Worm (Caenorhabditis elegans) whole organism, young adult: ENCODE results near the gene F47B7.5.

Experiments
- F22D6.2 ChIP-seq: sonication (generic microtip); optimal IDR thresholded peaks from 2 replicates; lab custom pipeline; 2016; ENCODE audit warnings: mild to moderate bottlenecking, missing genetic modification characterization, missing compliant biosample characterization
- F37B4.10 ChIP-seq: fragments of 200-800 bp; sonication (Bioruptor generic); IDR thresholded peaks from 2 replicates; pipeline ENCODE4 v1.3.6; 2022; ENCODE audit warnings: missing genetic modification characterization, missing compliant biosample characterization
- Y53G8AR.9 ChIP-seq: fragments of 200-800 bp; sonication (Bioruptor generic); conservative IDR thresholded peaks from 2 replicates; pipeline ENCODE4 v1.3.6; 2022; ENCODE audit warnings: missing genetic modification reagents, missing genetic modification characterization, missing compliant biosample characterization
- aptf-2 ChIP-seq: fragments of 200-800 bp; sonication (Bioruptor generic); conservative IDR thresholded peaks from 2 replicates; pipeline ENCODE4 v1.3.6; 2022; ENCODE audit warnings: missing genetic modification reagents, missing genetic modification characterization, missing compliant biosample characterization
- attf-3 ChIP-seq: fragments of 200-800 bp; sonication (Bioruptor generic); conservative IDR thresholded peaks from 2 replicates; pipeline ENCODE4 v1.3.6; 2022; ENCODE audit warnings: missing genetic modification reagents, missing genetic modification characterization, missing compliant biosample characterization
- ccch-3 ChIP-seq: fragments of 200-800 bp; sonication (Bioruptor generic); optimal IDR thresholded peaks from 2 replicates; lab custom pipeline; 2018; ENCODE audit warnings: mild to moderate bottlenecking, missing genetic modification characterization, missing compliant biosample characterization
- cebp-1 ChIP-seq, 2 experiments: fragments of 200-800 bp in 1 of 2; sonication (Bioruptor generic) in 1 of 2; sonication (generic microtip) in 1 of 2; IDR thresholded peaks in 1 of 2; optimal IDR thresholded peaks in 1 of 2; 2 replicates each; pipeline versions ENCODE4 v1.3.6 to Lab custom; 2017 to 2022; ENCODE audit warnings: missing compliant biosample characterization in 2 of 2, missing genetic modification characterization in 2 of 2, mild to moderate bottlenecking in 1 of 2, missing genetic modification reagents in 1 of 2, moderate library complexity in 1 of 2
- cebp-2 ChIP-seq: fragments of 200-800 bp; sonication (Bioruptor generic); IDR thresholded peaks from 2 replicates; pipeline ENCODE4 v1.3.6; 2022; ENCODE audit warnings: missing genetic modification characterization, missing compliant biosample characterization
- ceh-58 ChIP-seq: fragments of 200-800 bp; sonication (Bioruptor generic); IDR thresholded peaks from 2 replicates; pipeline ENCODE4 v1.3.6; 2022; ENCODE audit warnings: missing genetic modification characterization, missing compliant biosample characterization
- ceh-91 ChIP-seq: fragments of 200-800 bp; sonication (Bioruptor generic); IDR thresholded peaks from 2 replicates; pipeline ENCODE4 v1.3.6; 2022; ENCODE audit warnings: missing genetic modification reagents, missing genetic modification characterization, missing compliant biosample characterization
- egrh-3 ChIP-seq: fragments of 200-800 bp; sonication (Bioruptor generic); IDR thresholded peaks from 2 replicates; pipeline ENCODE4 v1.3.6; 2022; ENCODE audit warnings: missing genetic modification reagents, missing genetic modification characterization, missing compliant biosample characterization
- ekl-4 ChIP-seq: fragments of 200-800 bp; sonication (Bioruptor generic); IDR thresholded peaks from 2 replicates; pipeline ENCODE4 v1.3.6; 2022; ENCODE audit warnings: missing genetic modification reagents, missing genetic modification characterization, missing compliant biosample characterization
- him-1 ChIP-seq: sonication (generic microtip); optimal IDR thresholded peaks from 2 replicates; lab custom pipeline; 2016; ENCODE audit warnings: missing genotype, missing genetic modification reagents, missing genetic modification characterization, missing compliant biosample characterization
- let-607 ChIP-seq, 2 experiments: fragments of 200-800 bp in 1 of 2; sonication (Bioruptor generic) in 1 of 2; sonication (generic microtip) in 1 of 2; optimal IDR thresholded peaks; 2 replicates each; lab custom pipeline; 2016 to 2018; ENCODE audit warnings: mild to moderate bottlenecking in 2 of 2, missing compliant biosample characterization in 2 of 2, missing genetic modification characterization in 2 of 2, moderate library complexity in 2 of 2, missing genotype in 1 of 2
- lin-26 ChIP-seq: fragments of 200-800 bp; sonication (Bioruptor generic); IDR thresholded peaks from 2 replicates; pipeline ENCODE4 v1.3.6; 2022; ENCODE audit warnings: missing genetic modification reagents, missing genetic modification characterization, missing compliant biosample characterization
- lsl-1 ChIP-seq: fragments of 200-800 bp; sonication (Bioruptor generic); optimal IDR thresholded peaks from 2 replicates; lab custom pipeline; 2018; ENCODE audit warnings: mild to moderate bottlenecking, missing genetic modification characterization, moderate library complexity, missing compliant biosample characterization
- lsy-27 ChIP-seq: sonication (generic microtip); optimal IDR thresholded peaks from 2 replicates; lab custom pipeline; 2017; ENCODE audit warnings: missing genetic modification characterization, mild to moderate bottlenecking, missing compliant biosample characterization, antibody characterized with exemption, missing genotype, borderline replicate concordance; ENCODE audit not compliant: insufficient read depth
- madf-3 ChIP-seq: fragments of 200-800 bp; sonication (Bioruptor generic); IDR thresholded peaks from 2 replicates; pipeline ENCODE4 v1.3.6; 2022; ENCODE audit warnings: missing genetic modification reagents, missing genetic modification characterization, missing compliant biosample characterization
- mcd-1 ChIP-seq: fragments of 200-800 bp; sonication (Bioruptor generic); IDR thresholded peaks from 2 replicates; pipeline ENCODE4 v1.3.6; 2022; ENCODE audit warnings: missing genetic modification reagents, missing genetic modification characterization, missing compliant biosample characterization
- mes-4 ChIP-seq: sonication (generic microtip); optimal IDR thresholded peaks from 2 replicates; lab custom pipeline; 2016; ENCODE audit warnings: missing genotype, missing genetic modification characterization, missing compliant biosample characterization
- nhr-27 ChIP-seq: fragments of 200-800 bp; sonication (Bioruptor generic); optimal IDR thresholded peaks from 2 replicates; lab custom pipeline; 2018; ENCODE audit warnings: mild to moderate bottlenecking, missing genetic modification characterization, moderate library complexity, missing compliant biosample characterization
- rcor-1 ChIP-seq: fragments of 200-800 bp; sonication (Bioruptor generic); IDR thresholded peaks from 2 replicates; pipeline ENCODE4 v1.3.6; 2022; ENCODE audit warnings: missing genetic modification reagents, missing genetic modification characterization, missing compliant biosample characterization
- rpc-1 ChIP-seq, 2 experiments: fragments of 150-350 bp in 1 of 2; sonication (generic microtip) in 1 of 2; optimal IDR thresholded peaks; 2 replicates each; lab custom pipeline; 2014 to 2018; ENCODE audit warnings: missing biosample characterization in 1 of 2, missing genetic modification characterization in 1 of 2, missing genetic modification reagents in 1 of 2, missing genotype in 1 of 2
- tlf-1 ChIP-seq: fragments of 200-800 bp; sonication (Bioruptor generic); optimal IDR thresholded peaks from 2 replicates; lab custom pipeline; 2018; ENCODE audit warnings: mild to moderate bottlenecking, missing genetic modification characterization, missing compliant biosample characterization
- zfh-2 ChIP-seq: fragments of 200-800 bp; sonication (Bioruptor generic); conservative IDR thresholded peaks from 2 replicates; pipeline ENCODE4 v1.3.6; 2022; ENCODE audit warnings: missing genetic modification reagents, missing genetic modification characterization, missing compliant biosample characterization
- ztf-26 ChIP-seq: sonication (generic microtip); optimal IDR thresholded peaks from 2 replicates; lab custom pipeline; 2017; ENCODE audit warnings: missing genetic modification characterization, missing compliant biosample characterization

F47B7.5 gene

DNA sequence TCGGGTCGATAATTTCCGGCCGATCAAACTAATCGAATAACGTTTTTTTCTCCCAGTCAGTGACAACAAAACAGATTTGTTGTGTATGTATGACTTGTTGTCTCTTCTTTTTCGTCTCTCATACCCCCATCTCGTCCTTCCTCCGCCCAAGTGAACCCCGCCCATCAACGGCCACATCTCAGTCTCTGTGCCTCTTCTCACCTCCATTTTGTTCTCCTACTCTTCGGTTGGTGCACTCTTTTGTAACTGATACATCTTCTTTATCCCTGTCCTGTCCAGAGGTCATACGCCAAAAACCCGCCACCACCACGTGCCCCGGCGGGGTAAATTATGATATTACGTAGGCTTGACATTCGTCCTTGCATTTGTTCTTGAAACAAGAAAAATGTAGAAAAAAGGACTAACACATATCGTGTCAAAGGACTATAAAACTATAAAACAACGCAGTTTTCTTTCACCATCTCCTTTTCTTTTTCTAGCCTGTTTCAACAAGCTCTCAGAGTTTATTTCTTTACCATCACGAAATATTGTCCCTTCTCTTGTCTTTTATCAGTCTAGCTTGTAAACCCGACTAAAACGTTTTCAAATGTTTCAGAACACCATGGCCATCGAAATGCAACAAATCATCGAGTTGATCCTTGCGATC lies 18.9 kb upstream of the F47B7.5 start, which contains the start of gene pmpl-1 (continued):
- 0 out of 2 replicates have a peak, but pooled peaks have one; percentile 35 for TF ChIP-seq zfh-2
- no peak for TF ChIP-seq egrh-3 (GFP tag; lab: Robert Waterston, UW)
- TF ChIP-seq F22D6.2 = no peak
- no peak for TF ChIP-seq rpc-1 (optimal IDR thresholded peaks at IDR 0.05; lab: Kevin White, UChicago)
- TF ChIP-seq rpc-1 (tag; optimal IDR thresholded peaks at IDR 0.05; lab: Kevin White, UChicago) = no peak
- TF ChIP-seq let-607 (tag; optimal IDR thresholded peaks at IDR 0.05; lab: Kevin White, UChicago) = no peak

DNA sequence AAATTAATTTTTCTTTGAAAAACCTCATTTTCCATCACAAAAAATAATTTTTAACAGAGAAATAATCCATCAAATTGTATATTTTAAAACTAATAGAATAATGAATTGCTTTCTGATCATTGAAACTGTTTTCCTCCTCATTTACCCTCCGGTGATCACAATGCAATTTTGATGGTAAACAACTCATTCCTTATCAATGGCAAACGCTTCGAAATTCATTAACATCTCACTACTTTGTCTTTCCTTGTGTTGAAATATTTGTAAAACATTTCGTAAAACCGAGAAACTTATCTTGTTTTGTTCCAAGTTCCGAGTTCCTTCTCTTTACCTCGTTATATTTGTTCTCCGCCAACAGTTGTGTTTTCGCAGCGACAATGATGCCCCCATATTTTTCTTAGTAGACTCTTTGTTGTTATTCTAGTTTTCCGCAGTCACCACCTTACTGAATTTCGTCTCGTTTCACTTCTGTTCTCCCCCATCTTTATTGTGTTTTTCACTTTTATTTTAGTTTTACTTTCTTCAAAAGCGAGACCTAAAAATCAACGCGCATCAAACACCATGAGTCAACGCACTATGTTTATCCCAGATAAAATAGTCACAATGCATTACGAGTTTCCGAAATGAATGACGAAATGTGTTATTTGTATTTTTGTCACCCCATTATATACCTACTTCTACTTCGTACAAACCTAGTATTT lies 16.6 kb upstream of the F47B7.5 start:
- no peak for TF ChIP-seq madf-3 (GFP tag; lab: Robert Waterston, UW)
- peak; percentile 31; the same call in 1 of the 2 replicates for TF ChIP-seq cebp-1 (GFP tag; IDR thresholded peaks at IDR 0.05; lab: Robert Waterston, UW)
- TF ChIP-seq cebp-1 (tag; optimal IDR thresholded peaks at IDR 0.05; lab: Kevin White, UChicago) = peak; percentile 58
- TF ChIP-seq ekl-4 (GFP tag; lab: Robert Waterston, UW) = no peak
- no peak for TF ChIP-seq cebp-2 (GFP tag; lab: Robert Waterston, UW)
- TF ChIP-seq, all 124 proteins: peak for 1

DNA sequence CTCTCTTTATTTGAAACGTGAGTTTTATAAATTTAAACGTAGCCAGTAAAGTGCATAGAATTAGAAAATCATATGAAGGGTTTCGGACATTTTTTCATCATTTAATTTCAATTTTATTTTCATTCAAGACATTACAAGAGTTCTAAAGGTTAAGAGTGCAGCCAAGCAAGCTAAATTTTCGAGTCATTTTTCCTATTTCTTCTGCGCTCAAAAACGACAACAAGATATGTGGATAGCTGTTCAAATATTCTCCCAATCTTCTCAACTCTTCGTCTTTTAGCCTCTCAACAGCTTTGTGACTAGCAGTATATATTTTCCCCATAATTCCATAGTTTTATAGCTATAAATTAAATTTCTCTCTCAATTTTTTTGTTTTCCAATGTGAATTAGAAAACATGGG lies 15.0 kb upstream of the F47B7.5 start:
- TF ChIP-seq attf-3 (GFP tag; lab: Robert Waterston, UW) = no peak
- TF ChIP-seq ccch-3 (GFP tag; lab: Kevin White, UChicago) = no peak
- no peak for TF ChIP-seq Y53G8AR.9 (GFP tag; lab: Robert Waterston, UW)
- no peak for TF ChIP-seq madf-3 (GFP tag; lab: Robert Waterston, UW)
- no peak for TF ChIP-seq ceh-58 (GFP tag; lab: Robert Waterston, UW)
- no peak for TF ChIP-seq cebp-2 (GFP tag; lab: Robert Waterston, UW)
- no peak for TF ChIP-seq lsy-27 (tag; lab: Kevin White, UChicago)
- TF ChIP-seq mcd-1 = no peak
- TF ChIP-seq mes-4 = no peak
- TF ChIP-seq rcor-1 (GFP tag; lab: Robert Waterston, UW) = no peak
- TF ChIP-seq lsl-1 (GFP tag; lab: Kevin White, UChicago) = no peak
- no peak for TF ChIP-seq nhr-27
- TF ChIP-seq, all 124 proteins: peak for 0

DNA sequence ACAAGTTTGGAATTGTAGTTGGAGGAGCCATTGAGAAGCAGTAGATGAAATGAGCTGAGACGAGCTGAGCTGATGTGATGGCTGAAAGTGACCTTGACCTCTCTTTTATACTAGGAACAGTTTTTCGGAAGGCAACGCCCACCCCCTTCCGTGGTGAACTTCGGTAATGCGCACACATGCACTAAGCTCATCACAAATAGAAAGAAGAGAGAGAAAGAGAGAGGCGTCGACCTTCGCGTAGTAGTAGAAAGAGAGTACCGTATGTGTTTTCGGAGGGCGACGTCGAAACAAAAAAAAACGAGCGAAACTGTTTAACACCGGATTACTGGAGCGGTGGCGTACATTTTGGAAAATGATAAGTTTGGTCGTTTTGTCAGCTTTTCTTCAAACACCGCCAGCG lies 12.4 kb upstream of the F47B7.5 start, which contains the start of gene marg-1:
Gene marg-1, minus strand, starts transcription at position 101 of the 400 bp plus-strand sequence.
- TF ChIP-seq aptf-2 (GFP tag; lab: Robert Waterston, UW) (no peak), ztf-26 (tag; lab: Kevin White, UChicago) (no peak), ceh-58 (GFP tag; lab: Robert Waterston, UW) (no peak)

DNA sequence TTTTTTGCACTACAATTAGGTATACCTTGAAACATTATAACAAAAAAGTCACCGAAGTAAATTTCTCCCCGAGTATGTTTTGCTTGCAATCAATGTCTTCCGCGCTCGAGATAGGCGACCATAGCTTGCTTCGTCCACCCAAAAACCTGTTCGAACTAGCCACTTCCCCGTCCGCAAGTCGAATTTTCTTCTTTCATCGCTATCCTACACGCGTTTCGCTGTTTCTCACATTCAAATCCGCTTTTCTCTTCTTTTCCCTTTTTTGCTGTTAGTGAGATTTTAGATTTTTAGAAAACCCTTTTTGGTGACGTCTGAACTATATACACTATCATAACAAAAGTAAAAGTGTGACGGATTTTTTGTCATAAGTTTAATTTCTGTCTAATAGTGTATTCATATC lies 4.6 kb upstream of the F47B7.5 start:
- TF ChIP-seq lin-26 (GFP tag; lab: Robert Waterston, UW) (no peak), tlf-1 (GFP tag; lab: Kevin White, UChicago) (no peak), F37B4.10 (GFP tag; lab: Robert Waterston, UW) (no peak)

DNA sequence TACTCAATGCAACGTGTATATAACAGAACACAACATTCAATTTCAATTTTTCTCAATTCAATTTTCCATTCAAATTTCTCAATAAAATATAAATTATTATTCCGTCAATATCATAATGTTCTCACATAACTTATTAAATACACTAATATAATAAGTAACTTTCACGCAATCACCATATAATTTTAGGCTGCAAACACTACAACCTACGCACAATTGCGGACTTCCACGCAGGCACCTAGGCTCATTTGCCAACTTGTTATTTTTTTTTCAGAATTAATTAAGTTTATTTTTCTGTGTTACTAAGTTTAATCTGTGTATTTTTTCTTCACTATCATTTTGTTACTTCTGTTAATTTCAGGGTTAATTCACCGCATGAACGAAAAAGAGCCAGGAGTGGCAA lies 3.8 kb upstream of the F47B7.5 start, which contains the start of gene F47B7.2:
Gene F47B7.2, plus strand, starts transcription at position 358 of the 400 bp plus-strand sequence.
- no peak for TF ChIP-seq F22D6.2
- no peak for TF ChIP-seq ceh-91
- TF ChIP-seq let-607 (tag; optimal IDR thresholded peaks at IDR 0.05; lab: Kevin White, UChicago) = peak; percentile 85 to 91
- no peak for TF ChIP-seq him-1
